Worm (Caenorhabditis elegans) whole organism, L3 larva: ENCODE data around the gene ZK354.2.
"Not testable (repeated sequence)": the region's sequence is repeated elsewhere in the genome, so short reads cannot be mapped to it uniquely, and the experiment has no call there.

Experiments used
- ZK546.5 ChIP-seq: sonication (generic microtip); optimal IDR thresholded peaks from 2 replicates; lab custom pipeline; 2017; ENCODE audit warnings: missing biosample characterization, missing genetic modification characterization
- aly-2 ChIP-seq: fragments of 150-350 bp; optimal IDR thresholded peaks from 2 replicates; lab custom pipeline; 2014; ENCODE audit warnings: missing biosample characterization, missing genetic modification characterization
- ama-1 ChIP-seq: fragments of 150-350 bp; optimal IDR thresholded peaks from 2 replicates; lab custom pipeline; 2018
- ceh-16 ChIP-seq: sonication (generic microtip); optimal IDR thresholded peaks from 2 replicates; lab custom pipeline; 2017; ENCODE audit warnings: missing biosample characterization, missing genetic modification characterization
- ceh-28 ChIP-seq: fragments of 150-350 bp; optimal IDR thresholded peaks from 2 replicates; lab custom pipeline; 2014; ENCODE audit warnings: missing biosample characterization, missing genetic modification reagents, missing genetic modification characterization
- ceh-82 ChIP-seq: fragments of 150-350 bp; optimal IDR thresholded peaks from 2 replicates; lab custom pipeline; 2014; ENCODE audit warnings: missing biosample characterization, missing genetic modification characterization
- ceh-9 ChIP-seq: sonication (generic microtip); optimal IDR thresholded peaks from 2 replicates; lab custom pipeline; 2018; ENCODE audit warnings: missing biosample characterization, missing genetic modification characterization
- daf-12 ChIP-seq: fragments of 150-350 bp; optimal IDR thresholded peaks from 2 replicates; lab custom pipeline; 2014; ENCODE audit warnings: missing biosample characterization, missing genetic modification reagents, missing genetic modification characterization
- elt-2 ChIP-seq: sonication (generic microtip); optimal IDR thresholded peaks from 2 replicates; lab custom pipeline; 2016; ENCODE audit warnings: missing genetic modification reagents, mild to moderate bottlenecking, missing genetic modification characterization, missing compliant biosample characterization
- eor-1 ChIP-seq, 2 experiments: fragments of 150-350 bp; optimal IDR thresholded peaks; 2 replicates each; lab custom pipeline; 2014 to 2018; ENCODE audit warnings: missing biosample characterization in 2 of 2, missing genetic modification characterization in 2 of 2
- fkh-10 ChIP-seq: sonication (generic microtip); optimal IDR thresholded peaks from 2 replicates; lab custom pipeline; 2017; ENCODE audit warnings: missing biosample characterization, missing genetic modification reagents, missing genetic modification characterization
- fkh-2 ChIP-seq: fragments of 150-350 bp; optimal IDR thresholded peaks from 2 replicates; lab custom pipeline; 2014; ENCODE audit warnings: missing biosample characterization, missing genetic modification reagents, missing genetic modification characterization
- fos-1 ChIP-seq: fragments of 150-350 bp; optimal IDR thresholded peaks from 2 replicates; lab custom pipeline; 2014; ENCODE audit warnings: missing biosample characterization, missing genetic modification characterization
- hmg-11 ChIP-seq: sonication (generic microtip); optimal IDR thresholded peaks from 2 replicates; lab custom pipeline; 2016; ENCODE audit warnings: missing genetic modification characterization, missing compliant biosample characterization
- lin-15B ChIP-seq: fragments of 150-350 bp; optimal IDR thresholded peaks from 2 replicates; lab custom pipeline; 2014; ENCODE audit warnings: missing biosample characterization, missing genetic modification characterization
- lin-39 ChIP-seq: fragments of 150-350 bp; optimal IDR thresholded peaks from 2 replicates; lab custom pipeline; 2018; ENCODE audit warnings: missing biosample characterization, missing genetic modification reagents, missing genetic modification characterization
- lsy-12 ChIP-seq: sonication (generic microtip); optimal IDR thresholded peaks from 2 replicates; lab custom pipeline; 2016; ENCODE audit warnings: mild to moderate bottlenecking, missing genetic modification characterization, missing compliant biosample characterization
- mdl-1 ChIP-seq: fragments of 150-350 bp; optimal IDR thresholded peaks from 2 replicates; lab custom pipeline; 2014; ENCODE audit warnings: missing biosample characterization, missing genetic modification characterization
- nfya-1 ChIP-seq: sonication (generic microtip); optimal IDR thresholded peaks from 2 replicates; lab custom pipeline; 2017; ENCODE audit warnings: missing genetic modification characterization, mild to moderate bottlenecking, missing compliant biosample characterization, antibody characterized with exemption, moderate library complexity; ENCODE audit not compliant: insufficient read depth
- nhr-11 ChIP-seq: fragments of 150-350 bp; optimal IDR thresholded peaks from 2 replicates; lab custom pipeline; 2014; ENCODE audit warnings: missing biosample characterization, missing genetic modification characterization
- nhr-23 ChIP-seq: fragments of 150-350 bp; optimal IDR thresholded peaks from 2 replicates; lab custom pipeline; 2014; ENCODE audit warnings: missing biosample characterization, missing genetic modification reagents, missing genetic modification characterization
- nhr-237 ChIP-seq: fragments of 150-350 bp; optimal IDR thresholded peaks from 2 replicates; lab custom pipeline; 2014; ENCODE audit warnings: missing biosample characterization, missing genetic modification characterization
- nhr-25 ChIP-seq: sonication (generic microtip); optimal IDR thresholded peaks from 2 replicates; lab custom pipeline; 2017; ENCODE audit warnings: missing biosample characterization, missing genetic modification characterization
- nhr-28 ChIP-seq: fragments of 150-350 bp; optimal IDR thresholded peaks from 2 replicates; lab custom pipeline; 2014; ENCODE audit warnings: missing biosample characterization, missing genetic modification characterization
- nhr-76 ChIP-seq: fragments of 150-350 bp; sonication (generic microtip); optimal IDR thresholded peaks from 5 replicates; lab custom pipeline; 2014; ENCODE audit warnings: missing biosample characterization, missing genetic modification characterization
- nhr-77 ChIP-seq: fragments of 150-350 bp; optimal IDR thresholded peaks from 2 replicates; lab custom pipeline; 2014; ENCODE audit warnings: missing biosample characterization, missing genetic modification characterization
- sea-2 ChIP-seq: fragments of 150-350 bp; sonication (generic microtip); optimal IDR thresholded peaks from 4 replicates; lab custom pipeline; 2014; ENCODE audit warnings: missing biosample characterization, missing genetic modification reagents, missing genetic modification characterization
- snpc-4 ChIP-seq: fragments of 150-350 bp; optimal IDR thresholded peaks from 2 replicates; lab custom pipeline; 2014; ENCODE audit warnings: missing biosample characterization, missing genetic modification characterization
- tbx-2 ChIP-seq: sonication (generic microtip); optimal IDR thresholded peaks from 2 replicates; lab custom pipeline; 2016; ENCODE audit warnings: mild to moderate bottlenecking, missing genetic modification characterization, missing compliant biosample characterization
- unc-39 ChIP-seq: sonication (generic microtip); optimal IDR thresholded peaks from 4 replicates; lab custom pipeline; 2017; ENCODE audit warnings: missing biosample characterization, missing genetic modification characterization
- unc-62 ChIP-seq: fragments of 150-350 bp; sonication (generic microtip); optimal IDR thresholded peaks from 4 replicates; lab custom pipeline; 2014; ENCODE audit warnings: missing biosample characterization, missing genetic modification reagents, missing genetic modification characterization
- zag-1 ChIP-seq: fragments of 150-350 bp; optimal IDR thresholded peaks from 2 replicates; lab custom pipeline; 2014; ENCODE audit warnings: missing biosample characterization, missing genetic modification characterization
- ztf-11 ChIP-seq: fragments of 150-350 bp; optimal IDR thresholded peaks from 2 replicates; lab custom pipeline; 2014; ENCODE audit warnings: missing biosample characterization, missing genetic modification characterization
- ztf-4 ChIP-seq: fragments of 150-350 bp; optimal IDR thresholded peaks from 2 replicates; lab custom pipeline; 2014; ENCODE audit warnings: missing biosample characterization, missing genetic modification characterization

Gene ZK354.2

DNA sequence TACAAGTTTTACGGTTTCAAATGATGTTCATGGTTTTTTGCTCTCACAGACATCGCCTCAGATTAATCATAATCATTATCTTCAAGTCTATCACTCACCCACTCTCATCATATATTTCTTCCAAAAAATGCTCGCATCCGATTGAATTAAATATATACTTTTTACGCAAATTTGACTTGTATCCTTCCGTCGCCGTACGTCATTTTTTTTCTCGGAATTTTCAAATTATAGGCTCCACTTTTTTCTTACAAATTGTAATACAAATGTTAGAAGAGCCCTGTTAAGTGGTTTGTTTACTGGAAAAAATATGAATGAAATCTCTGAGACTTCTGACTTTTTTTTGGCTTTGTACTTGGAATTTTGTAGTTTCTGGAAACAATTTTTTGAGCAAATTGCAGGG lies 26.0 kb upstream of the ZK354.2 start:
- no peak for TF ChIP-seq tbx-2 (tag; lab: Kevin White, UChicago)
- no peak for TF ChIP-seq ceh-9 (tag; lab: Kevin White, UChicago)
- no peak for TF ChIP-seq snpc-4 (tag; lab: Kevin White, UChicago)
- TF ChIP-seq ZK546.5 (tag; lab: Kevin White, UChicago) = no peak
- no peak for TF ChIP-seq lin-15B
- no peak for TF ChIP-seq nhr-237 (tag; lab: Kevin White, UChicago)
- TF ChIP-seq mdl-1 (tag; lab: Kevin White, UChicago) = no peak

- no peak for TF ChIP-seq mdl-1 (tag; lab: Kevin White, UChicago)
- TF ChIP-seq ceh-82 = no peak
- TF ChIP-seq nhr-23 (tag; lab: Kevin White, UChicago) = no peak
- no peak for TF ChIP-seq hmg-11 (tag; lab: Kevin White, UChicago)
- TF ChIP-seq sea-2 (GFP tag; lab: Kevin White, UChicago) = no peak
- no peak for TF ChIP-seq lin-15B
- no peak for TF ChIP-seq nfya-1 (tag; lab: Kevin White, UChicago)
- TF ChIP-seq lsy-12 (tag; lab: Kevin White, UChicago) = no peak
- TF ChIP-seq elt-2 (tag; lab: Kevin White, UChicago) = no peak
- TF ChIP-seq nhr-28 (tag; lab: Kevin White, UChicago) = no peak
- no peak for TF ChIP-seq ama-1 (lab: Kevin White, UChicago)
Measured at ce11 chrIV:5288932-5289331, 24.3 kb upstream of the ZK354.2 start.

DNA sequence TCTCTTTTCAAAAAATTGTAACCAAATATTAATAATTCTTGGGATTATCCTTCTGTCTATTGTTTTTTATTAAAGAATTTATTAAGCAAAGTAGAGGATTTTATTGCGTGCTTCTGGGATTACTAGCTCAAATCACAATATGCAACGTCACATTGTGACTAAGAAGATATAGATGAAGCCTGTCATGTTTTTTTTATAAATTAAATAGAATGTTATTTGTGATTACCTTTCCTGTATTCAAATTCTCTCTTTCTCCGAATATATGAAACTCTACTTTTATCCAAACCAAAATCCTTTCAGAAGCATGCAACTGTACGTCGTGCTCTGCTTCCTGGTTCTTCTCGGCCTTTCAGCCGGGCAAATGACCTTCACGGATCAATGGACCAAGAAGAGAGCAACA lies 22.7 kb upstream of the ZK354.2 start, which contains the start of gene nlp-47:
TSS of gene nlp-47 (plus strand) at position 301 of the 400 bp plus-strand sequence.
- TF ChIP-seq aly-2 (tag; lab: Kevin White, UChicago) (no peak), nhr-11 (tag; lab: Kevin White, UChicago) (no peak), ceh-28 (tag; lab: Kevin White, UChicago) (no peak), tbx-2 (tag; lab: Kevin White, UChicago) (no peak), ztf-11 (tag; lab: Kevin White, UChicago) (no peak), lin-39 (tag; lab: Kevin White, UChicago) (no peak), zag-1 (no peak), hmg-11 (tag; lab: Kevin White, UChicago) (no peak), lsy-12 (tag; lab: Kevin White, UChicago) (no peak), daf-12 (no peak), fkh-10 (no peak), ama-1 (lab: Kevin White, UChicago) (no peak), unc-62 (GFP tag; lab: Kevin White, UChicago) (no peak), ceh-82 (no peak)

DNA sequence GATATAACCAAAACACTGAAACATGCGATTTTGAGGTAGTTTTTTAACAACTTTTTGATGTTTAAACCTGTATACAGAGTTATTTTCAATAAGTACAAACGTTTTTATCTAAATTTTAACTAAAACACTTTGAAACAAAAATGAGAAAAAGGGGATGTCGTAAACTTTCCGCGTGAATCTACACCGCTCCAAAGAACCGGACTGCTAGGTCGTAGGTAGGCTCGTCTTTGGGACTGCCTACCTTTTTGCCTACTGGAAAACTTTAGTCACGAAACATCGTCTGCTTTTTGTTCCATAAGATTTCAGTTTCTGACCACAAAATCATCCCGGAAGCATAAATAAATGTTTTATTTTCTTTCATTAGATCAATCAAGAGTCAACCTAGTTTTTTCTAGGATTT lies 22.0 kb upstream of the ZK354.2 start:
- no peak for TF ChIP-seq nhr-237 (tag; lab: Kevin White, UChicago)
- TF ChIP-seq unc-39 (tag; lab: Kevin White, UChicago) = no peak
- TF ChIP-seq unc-62 (GFP tag; lab: Kevin White, UChicago) = no peak
- TF ChIP-seq lsy-12 (tag; lab: Kevin White, UChicago) = no peak

DNA sequence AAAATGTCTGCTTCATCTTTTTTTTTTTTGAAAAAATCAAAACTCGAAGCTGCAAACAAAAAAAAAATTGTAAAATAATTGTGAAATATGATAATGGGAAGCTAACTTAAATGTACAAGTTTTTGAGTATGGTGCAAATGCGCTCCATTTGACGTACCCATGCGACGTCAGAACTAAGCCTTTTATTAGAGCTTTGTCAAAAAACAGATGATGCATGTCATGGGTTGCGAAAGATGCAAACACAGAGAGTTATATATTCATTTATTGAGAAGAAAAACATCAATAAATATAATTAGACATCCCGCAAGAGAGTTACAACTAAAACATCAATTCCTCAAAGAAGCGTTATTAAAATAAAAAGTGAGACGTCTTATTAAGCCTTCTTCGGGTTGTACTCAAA lies 18.7 kb upstream of the ZK354.2 start:
- TF ChIP-seq nhr-237 (tag; lab: Kevin White, UChicago) (no peak), ztf-4 (no peak), ceh-16 (tag; lab: Kevin White, UChicago) (no peak), fkh-10 (no peak)

DNA sequence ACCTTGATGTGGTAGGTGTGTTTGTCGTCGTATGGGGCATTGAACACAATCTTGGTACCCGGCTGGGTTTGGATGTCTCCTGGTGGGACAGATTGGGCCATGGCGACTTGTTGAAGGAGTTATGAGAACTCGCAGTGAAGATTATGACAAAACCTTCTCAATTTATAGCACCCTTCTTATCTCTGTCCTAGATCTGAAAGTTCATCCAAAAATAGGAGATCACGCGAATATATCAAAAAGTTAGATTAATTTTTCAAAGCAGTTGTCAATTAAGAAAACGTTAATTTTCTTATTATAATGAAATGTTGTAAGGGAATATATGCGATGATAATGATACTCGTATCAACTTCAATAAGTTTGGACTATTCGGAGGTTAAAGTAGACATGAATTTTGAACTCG lies 18.0 kb upstream of the ZK354.2 start, which contains the start of gene msp-51:
TSS of gene msp-51 (minus strand) at position 101 of the 400 bp plus-strand sequence.
- TF ChIP-seq fkh-10; lin-39 (tag; lab: Kevin White, UChicago); sea-2 (GFP tag; lab: Kevin White, UChicago): not testable (repeated sequence)

DNA sequence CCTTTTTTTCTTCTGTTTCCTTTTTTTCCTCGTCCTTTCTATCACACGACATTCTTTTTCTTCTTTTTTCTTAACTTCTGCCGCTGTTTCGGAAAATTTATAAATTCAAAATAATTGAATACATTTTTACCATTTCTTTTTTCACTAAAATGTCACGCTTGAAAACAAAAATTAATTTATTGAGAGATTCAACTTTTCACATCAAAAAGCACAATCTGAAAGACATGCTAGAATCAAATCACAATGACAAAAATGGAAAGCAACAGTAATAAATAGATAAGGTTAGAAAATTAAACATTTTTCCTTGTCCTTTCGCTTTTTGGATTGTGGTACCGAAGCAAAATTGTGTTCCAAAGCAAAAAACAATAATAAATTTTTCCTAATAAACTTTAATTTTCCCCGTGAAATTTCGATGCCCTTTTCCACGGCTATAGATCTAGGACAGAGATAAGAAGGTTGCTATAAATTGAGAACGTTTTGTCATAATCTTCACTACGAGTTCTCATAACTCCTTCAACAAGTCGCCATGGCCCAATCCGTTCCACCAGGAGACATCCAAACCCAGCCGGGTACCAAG lies 15.7 kb upstream of the ZK354.2 start, which contains the start of the genes ZK354.6 and msp-113:
TSS of gene ZK354.6 (minus strand) at position 101 of the 577 bp plus-strand sequence.
TSS of gene msp-113 (plus strand) at position 527 of the 577 bp plus-strand sequence.
- TF ChIP-seq nhr-11 (tag; lab: Kevin White, UChicago) (no peak), nhr-77 (tag; lab: Kevin White, UChicago) (no peak), lsy-12 (tag; lab: Kevin White, UChicago) (no peak), nfya-1 (tag; lab: Kevin White, UChicago) (no peak), zag-1 (no peak), nhr-76 (no peak), lin-39 (tag; lab: Kevin White, UChicago) (no peak), ceh-28 (tag; lab: Kevin White, UChicago) (no peak), eor-1 (tag; optimal IDR thresholded peaks at IDR 0.05; lab: Kevin White, UChicago) (no peak), fkh-2 (tag; lab: Kevin White, UChicago) (no peak), ztf-4 (no peak), ztf-11 (tag; lab: Kevin White, UChicago) (no peak), nhr-25 (tag; lab: Kevin White, UChicago) (no peak), nhr-237 (tag; lab: Kevin White, UChicago) (no peak), aly-2 (tag; lab: Kevin White, UChicago) (no peak), daf-12 (no peak), fos-1 (tag; lab: Kevin White, UChicago) (no peak), ZK546.5 (tag; lab: Kevin White, UChicago) (no peak), snpc-4 (tag; lab: Kevin White, UChicago) (no peak), nhr-28 (tag; lab: Kevin White, UChicago) (no peak)
- TF ChIP-seq, all 47 proteins: peak for 0
